Fruit fly (Drosophila melanogaster) whole organism, embryonic: ENCODE measurements around the gene CG3457.

Experiments
- Adf1 ChIP-seq: fragments of 200-800 bp; sonication (Bioruptor generic); IDR thresholded peaks from 2 replicates; pipeline ENCODE4 v1.3.6; 2022; ENCODE audit warnings: missing biosample characterization, missing genetic modification characterization
- B-H2 ChIP-seq: fragments of 200-800 bp; sonication (Bioruptor generic); optimal IDR thresholded peaks from 2 replicates; lab custom pipeline; 2018; ENCODE audit warnings: missing biosample characterization, mild to moderate bottlenecking, missing genetic modification characterization
- Blimp-1 ChIP-seq: fragments of 200-800 bp; sonication (Bioruptor generic); optimal IDR thresholded peaks from 3 replicates; lab custom pipeline; 2018; ENCODE audit warnings: missing biosample characterization, missing genetic modification characterization, mild to moderate bottlenecking, moderate library complexity, missing genetic modification reagents
- CG10147 ChIP-seq: fragments of 200-800 bp; sonication (Bioruptor generic); optimal IDR thresholded peaks from 2 replicates; lab custom pipeline; 2019; ENCODE audit warnings: missing biosample characterization, mild to moderate bottlenecking, missing genetic modification characterization, moderate library complexity
- CG11723 ChIP-seq: fragments of 200-800 bp; sonication (Bioruptor generic); optimal IDR thresholded peaks from 2 replicates; lab custom pipeline; 2017; ENCODE audit warnings: missing biosample characterization, mild to moderate bottlenecking, missing genetic modification characterization
- CG12155 ChIP-seq: fragments of 200-800 bp; sonication (Bioruptor generic); optimal IDR thresholded peaks from 3 replicates; lab custom pipeline; 2016; ENCODE audit warnings: missing biosample characterization, missing genetic modification characterization
- CG12299 ChIP-seq: fragments of 200-800 bp; sonication (Bioruptor generic); optimal IDR thresholded peaks from 2 replicates; lab custom pipeline; 2018; ENCODE audit warnings: missing biosample characterization, mild to moderate bottlenecking, missing genetic modification characterization
- CG13424 ChIP-seq: fragments of 200-800 bp; sonication (Bioruptor generic); optimal IDR thresholded peaks from 2 replicates; lab custom pipeline; 2019; ENCODE audit warnings: missing biosample characterization, mild to moderate bottlenecking, missing genetic modification characterization, moderate library complexity
- CG1602 ChIP-seq: fragments of 200-800 bp; sonication (Bioruptor generic); optimal IDR thresholded peaks from 3 replicates; lab custom pipeline; 2016; ENCODE audit warnings: missing biosample characterization, missing genetic modification characterization
- CG18262 ChIP-seq: fragments of 200-800 bp; optimal IDR thresholded peaks from 3 replicates; lab custom pipeline; 2019; ENCODE audit warnings: missing biosample characterization, mild to moderate bottlenecking, missing genetic modification characterization, moderate library complexity
- CG2202 ChIP-seq: fragments of 200-800 bp; sonication (Bioruptor generic); optimal IDR thresholded peaks from 2 replicates; lab custom pipeline; 2018; ENCODE audit warnings: missing biosample characterization, mild to moderate bottlenecking, missing genetic modification characterization
- CG30020 ChIP-seq: fragments of 200-800 bp; optimal IDR thresholded peaks from 2 replicates; lab custom pipeline; 2019; ENCODE audit warnings: missing biosample characterization, mild to moderate bottlenecking, missing genetic modification characterization, moderate library complexity
- CG30431 ChIP-seq: fragments of 200-800 bp; sonication (Bioruptor generic); optimal IDR thresholded peaks from 2 replicates; lab custom pipeline; 2017; ENCODE audit warnings: missing biosample characterization, missing genetic modification characterization
- CG31365 ChIP-seq: fragments of 200-800 bp; sonication (Bioruptor generic); optimal IDR thresholded peaks from 2 replicates; lab custom pipeline; 2018; ENCODE audit warnings: missing biosample characterization, mild to moderate bottlenecking, missing genetic modification characterization
- CG4820 ChIP-seq: fragments of 200-800 bp; sonication (Bioruptor generic); optimal IDR thresholded peaks from 3 replicates; lab custom pipeline; 2016; ENCODE audit warnings: missing biosample characterization, missing genetic modification characterization
- CG7963 ChIP-seq: fragments of 200-800 bp; sonication (Bioruptor generic); IDR thresholded peaks from 3 replicates; pipeline ENCODE4 v1.3.6; 2022; ENCODE audit warnings: missing biosample characterization, missing genetic modification characterization; ENCODE audit not compliant: partially characterized antibody
- CG8478 ChIP-seq: fragments of >200 bp; optimal IDR thresholded peaks from 2 replicates; lab custom pipeline; 2018
- CG9215 ChIP-seq: fragments of 200-800 bp; sonication (Bioruptor generic); IDR thresholded peaks from 2 replicates; pipeline ENCODE4 v1.3.6; 2022; ENCODE audit warnings: missing biosample characterization, missing genetic modification characterization
- E2f1 ChIP-seq: fragments of 200-800 bp; sonication (Bioruptor generic); IDR thresholded peaks from 2 replicates; pipeline ENCODE4 v1.3.6; 2022; ENCODE audit warnings: missing biosample characterization, missing genetic modification characterization
- E2f2 ChIP-seq: fragments of 200-800 bp; sonication (Bioruptor generic); IDR thresholded peaks from 2 replicates; pipeline ENCODE4 v1.3.6; 2022; ENCODE audit warnings: missing biosample characterization, missing genetic modification characterization
- Eip74EF ChIP-seq, 2 experiments: fragments of 200-800 bp in 1 of 2; fragments of >200 bp in 1 of 2; sonication (Bioruptor generic) in 1 of 2; optimal IDR thresholded peaks; 2 replicates each; lab custom pipeline; 2017 to 2019; ENCODE audit warnings: missing biosample characterization in 2 of 2, missing genetic modification characterization in 2 of 2, mild to moderate bottlenecking in 1 of 2, moderate library complexity in 1 of 2
- HmgZ ChIP-seq: fragments of 200-800 bp; sonication (Bioruptor generic); optimal IDR thresholded peaks from 2 replicates; lab custom pipeline; 2018; ENCODE audit warnings: missing biosample characterization, mild to moderate bottlenecking, missing genetic modification characterization
- MTF-1 ChIP-seq: fragments of 200-800 bp; sonication (Bioruptor generic); optimal IDR thresholded peaks from 2 replicates; lab custom pipeline; 2018; ENCODE audit warnings: missing biosample characterization, mild to moderate bottlenecking, missing genetic modification characterization, borderline replicate concordance
- NFAT ChIP-seq: fragments of 200-800 bp; sonication (Bioruptor generic); IDR thresholded peaks from 2 replicates; pipeline ENCODE4 v1.3.6; 2022; ENCODE audit warnings: missing biosample characterization, missing genetic modification characterization
- NfI ChIP-seq: fragments of 200-800 bp; sonication (Bioruptor generic); optimal IDR thresholded peaks from 3 replicates; lab custom pipeline; 2018; ENCODE audit warnings: missing biosample characterization, mild to moderate bottlenecking, missing genetic modification characterization, moderate library complexity
- Pdp1 ChIP-seq, 2 experiments: fragments of 200-800 bp; sonication (Bioruptor generic); optimal IDR thresholded peaks; 3 replicates each; lab custom pipeline; 2016; ENCODE audit warnings: missing biosample characterization in 2 of 2, missing genetic modification characterization in 2 of 2, mild to moderate bottlenecking in 1 of 2, moderate library complexity in 1 of 2
- Sox102F ChIP-seq: fragments of 200-800 bp; sonication (Bioruptor generic); optimal IDR thresholded peaks from 2 replicates; lab custom pipeline; 2018; ENCODE audit warnings: missing biosample characterization, mild to moderate bottlenecking, missing genetic modification characterization, moderate library complexity
- Vsx1 ChIP-seq: fragments of 200-800 bp; sonication (Bioruptor generic); optimal IDR thresholded peaks from 2 replicates; lab custom pipeline; 2017; ENCODE audit warnings: missing biosample characterization, mild to moderate bottlenecking, missing genetic modification characterization, missing genetic modification reagents
- al ChIP-seq: fragments of 200-800 bp; sonication (Bioruptor generic); IDR thresholded peaks from 2 replicates; pipeline ENCODE4 v1.3.6; 2022; ENCODE audit warnings: missing biosample characterization, missing genetic modification characterization
- bsh ChIP-seq, 2 experiments: fragments of 200-800 bp; sonication (Bioruptor generic); optimal IDR thresholded peaks; 2 replicates each; lab custom pipeline; 2017 to 2018; ENCODE audit warnings: mild to moderate bottlenecking in 2 of 2, missing biosample characterization in 2 of 2, missing genetic modification characterization in 2 of 2, moderate library complexity in 1 of 2
- btn ChIP-seq: fragments of 200-800 bp; sonication (Bioruptor generic); optimal IDR thresholded peaks from 2 replicates; lab custom pipeline; 2016; ENCODE audit warnings: missing biosample characterization, missing genetic modification characterization
- caup ChIP-seq: fragments of 200-800 bp; sonication (Bioruptor generic); optimal IDR thresholded peaks from 3 replicates; lab custom pipeline; 2017; ENCODE audit warnings: missing biosample characterization, mild to moderate bottlenecking, missing genetic modification characterization, moderate library complexity; ENCODE audit not compliant: severe bottlenecking
- cg ChIP-seq: fragments of 200-800 bp; sonication (Bioruptor generic); optimal IDR thresholded peaks from 3 replicates; lab custom pipeline; 2019; ENCODE audit warnings: missing biosample characterization, mild to moderate bottlenecking, missing genetic modification characterization, moderate library complexity
- crp ChIP-seq, 2 experiments: fragments of 200-800 bp; sonication (Bioruptor generic); optimal IDR thresholded peaks; 2 replicates in 1 of 2; 3 replicates in 1 of 2; lab custom pipeline; 2017; ENCODE audit warnings: missing biosample characterization in 2 of 2, missing genetic modification characterization in 2 of 2, mild to moderate bottlenecking in 1 of 2, moderate library complexity in 1 of 2
- dm ChIP-seq: fragments of 200-800 bp; sonication (Bioruptor generic); optimal IDR thresholded peaks from 3 replicates; lab custom pipeline; 2016; ENCODE audit warnings: missing biosample characterization, missing genetic modification characterization
- en ChIP-seq: fragments of 200-800 bp; sonication (Bioruptor generic); optimal IDR thresholded peaks from 2 replicates; lab custom pipeline; 2016; ENCODE audit warnings: missing biosample characterization, missing genetic modification characterization
- eyg ChIP-seq: fragments of 200-800 bp; sonication (Bioruptor generic); optimal IDR thresholded peaks from 3 replicates; lab custom pipeline; 2016; ENCODE audit warnings: missing biosample characterization, missing genetic modification characterization
- fd96Cb ChIP-seq: fragments of 200-800 bp; sonication (Bioruptor generic); optimal IDR thresholded peaks from 2 replicates; lab custom pipeline; 2018; ENCODE audit warnings: missing biosample characterization, mild to moderate bottlenecking, missing genetic modification characterization, moderate library complexity
- gcm ChIP-seq: fragments of 200-800 bp; sonication (Bioruptor generic); optimal IDR thresholded peaks from 2 replicates; lab custom pipeline; 2019; ENCODE audit warnings: missing biosample characterization, mild to moderate bottlenecking, missing genetic modification characterization, moderate library complexity
- org-1 ChIP-seq: fragments of 200-800 bp; sonication (Bioruptor generic); optimal IDR thresholded peaks from 2 replicates; lab custom pipeline; 2017; ENCODE audit warnings: missing biosample characterization, missing genetic modification characterization
- pzg ChIP-seq: fragments of 200-800 bp; sonication (Bioruptor generic); optimal IDR thresholded peaks from 3 replicates; lab custom pipeline; 2018; ENCODE audit warnings: missing biosample characterization, mild to moderate bottlenecking, missing genetic modification characterization, moderate library complexity
- salm ChIP-seq: fragments of 200-800 bp; sonication (Bioruptor generic); optimal IDR thresholded peaks from 2 replicates; lab custom pipeline; 2018; ENCODE audit warnings: missing biosample characterization, mild to moderate bottlenecking, missing genetic modification characterization
- sima ChIP-seq: fragments of 200-800 bp; sonication (Bioruptor generic); optimal IDR thresholded peaks from 2 replicates; lab custom pipeline; 2016; ENCODE audit warnings: missing biosample characterization, missing genetic modification characterization
- so ChIP-seq: fragments of 200-800 bp; sonication (Bioruptor generic); IDR thresholded peaks from 3 replicates; pipeline ENCODE4 v1.3.6; 2022; ENCODE audit warnings: missing biosample characterization, missing genetic modification characterization
- tll ChIP-seq, 2 experiments: fragments of 200-800 bp in 1 of 2; fragments of >200 bp in 1 of 2; sonication (Bioruptor generic) in 1 of 2; optimal IDR thresholded peaks; 2 replicates each; lab custom pipeline; 2017 to 2019; ENCODE audit warnings: missing biosample characterization in 2 of 2, missing genetic modification characterization in 2 of 2, mild to moderate bottlenecking in 1 of 2, moderate library complexity in 1 of 2
- tna ChIP-seq: fragments of 200-800 bp; sonication (Bioruptor generic); IDR thresholded peaks from 2 replicates; pipeline ENCODE4 v1.3.6; 2022; ENCODE audit warnings: missing biosample characterization, missing genetic modification characterization; ENCODE audit not compliant: partially characterized antibody
- unc-4 ChIP-seq: fragments of 200-800 bp; sonication (Bioruptor generic); IDR thresholded peaks from 2 replicates; pipeline ENCODE4 v1.3.6; 2022; ENCODE audit warnings: missing biosample characterization, missing genetic modification characterization; ENCODE audit not compliant: partially characterized antibody

Gene CG3457

DNA sequence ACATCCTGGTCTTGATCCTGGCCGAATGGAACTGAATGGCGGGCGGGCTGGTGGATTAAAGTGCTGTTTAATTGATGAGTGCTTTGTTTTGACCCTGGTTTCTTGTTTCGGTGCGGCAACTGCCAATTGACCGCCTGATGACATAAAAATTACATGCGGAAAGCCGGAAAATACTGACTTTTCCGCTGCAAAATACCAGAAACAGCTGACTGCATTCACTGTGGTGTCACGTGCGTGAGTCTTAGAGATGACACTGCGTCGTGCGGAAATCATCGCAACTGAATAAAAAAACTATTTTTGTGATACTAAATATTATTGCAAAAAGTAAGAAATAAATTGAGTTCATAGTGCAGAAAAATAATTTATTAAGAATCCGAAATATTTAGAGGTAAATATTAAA is 38.1 kb upstream of the CG3457 start, which contains the start of gene bcn92 (continued):
- peak; percentile 45 for TF ChIP-seq HmgZ (tag; lab: Kevin White, UChicago)
- no peak for TF ChIP-seq CG30431 (GFP tag; lab: Kevin White, UChicago)
- TF ChIP-seq al (GFP tag; lab: Robert Waterston, UW), result 0 out of 2 replicates have a peak, but pooled peaks have one; percentile 6
- TF ChIP-seq tll (GFP tag; optimal IDR thresholded peaks at IDR 0.05; lab: Kevin White, UChicago), result no peak
- no peak for TF ChIP-seq MTF-1 (GFP tag; lab: Kevin White, UChicago)
- TF ChIP-seq Pdp1 (GFP tag; optimal IDR thresholded peaks at IDR 0.05; lab: Kevin White, UChicago), result peak; percentile 46 to 90
- peak; percentile 18 for TF ChIP-seq CG12155 (GFP tag; lab: Kevin White, UChicago)
- no peak for TF ChIP-seq Vsx1 (GFP tag; lab: Kevin White, UChicago)
- peak; percentile 32 for TF ChIP-seq B-H2 (GFP tag; lab: Kevin White, UChicago)
- TF ChIP-seq CG10147, result peak; percentile 29

DNA sequence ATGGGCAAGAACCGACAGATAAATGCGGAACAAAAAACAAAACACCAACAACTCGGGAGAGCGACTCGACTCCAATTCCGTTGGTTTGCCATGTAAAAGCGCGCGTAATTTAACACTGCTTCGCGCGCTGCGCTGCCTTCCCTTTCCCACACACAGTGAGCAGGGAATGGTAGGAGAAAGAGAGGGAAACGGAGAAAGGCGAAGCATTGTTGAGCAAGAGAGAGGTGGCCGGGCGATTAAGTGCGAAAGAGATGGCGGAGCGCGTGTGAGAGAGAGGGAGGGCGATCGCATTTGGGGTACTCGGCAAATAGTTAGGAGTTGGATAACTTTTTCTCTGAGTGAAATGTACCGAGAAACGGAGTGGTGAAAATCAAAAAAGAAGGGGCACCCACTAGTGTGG is 31.8 kb upstream of the CG3457 start:
- TF ChIP-seq sima (GFP tag; lab: Kevin White, UChicago) (no peak), CG9215 (no peak), org-1 (no peak), fd96Cb (no peak), btn (GFP tag; lab: Kevin White, UChicago) (peak; percentile 2), HmgZ (tag; lab: Kevin White, UChicago) (peak; percentile 44), caup (GFP tag; lab: Kevin White, UChicago) (no peak), crp (GFP tag; optimal IDR thresholded peaks at IDR 0.05; lab: Kevin White, UChicago) (no peak), cg (peak; percentile 59), CG8478 (lab: Kevin White, UChicago) (peak; percentile 88), E2f1 (GFP tag; lab: Robert Waterston, UW) (peak; percentile 87), bsh (GFP tag; optimal IDR thresholded peaks at IDR 0.05; lab: Kevin White, UChicago) (peak in 1 of 2 experiments; percentile 7), en (GFP tag; lab: Kevin White, UChicago) (no peak), salm (tag; lab: Kevin White, UChicago) (no peak), NfI (GFP tag; lab: Kevin White, UChicago) (no peak), NFAT (no peak), Adf1 (GFP tag; lab: Robert Waterston, UW) (peak; percentile 60; the same call in 1 of the 2 replicates), E2f2 (peak; percentile 64), CG18262 (tag; lab: Kevin White, UChicago) (peak; percentile 3), pzg (peak; percentile 21), eyg (no peak), CG12299 (no peak), tna (GFP tag; lab: Robert Waterston, UW) (no peak), Eip74EF (GFP tag; optimal IDR thresholded peaks at IDR 0.05; lab: Kevin White, UChicago) (no peak), CG11723 (GFP tag; lab: Kevin White, UChicago) (no peak), so (GFP tag; lab: Robert Waterston, UW) (peak; percentile 69), unc-4 (GFP tag; lab: Robert Waterston, UW) (no peak), CG1602 (GFP tag; lab: Kevin White, UChicago) (no peak), dm (GFP tag; lab: Kevin White, UChicago) (no peak), CG31365 (tag; lab: Kevin White, UChicago) (peak; percentile 70), CG30020 (no peak), gcm (GFP tag; lab: Kevin White, UChicago) (peak; percentile 14), CG7963 (GFP tag; lab: Robert Waterston, UW) (no peak), Pdp1 (GFP tag; optimal IDR thresholded peaks at IDR 0.05; lab: Kevin White, UChicago) (peak in 1 of 2 experiments; percentile 85), Blimp-1 (GFP tag; lab: Kevin White, UChicago) (no peak), CG4820 (GFP tag; lab: Kevin White, UChicago) (no peak), Sox102F (GFP tag; lab: Kevin White, UChicago) (peak; percentile 64), CG2202 (tag; lab: Kevin White, UChicago) (no peak), CG13424 (no peak)
